Fruit fly (Drosophila melanogaster) whole organism, embryonic: ENCODE data around the gene TrpRS.

Experiments used
- CG10209 ChIP-seq: fragments of 200-800 bp; sonication (Bioruptor generic); optimal IDR thresholded peaks from 3 replicates; lab custom pipeline; 2017; ENCODE audit warnings: missing biosample characterization, mild to moderate bottlenecking, missing genetic modification characterization, missing genetic modification reagents
- CG10321 ChIP-seq: fragments of 200-800 bp; sonication (Bioruptor generic); IDR thresholded peaks from 2 replicates; pipeline ENCODE4 v1.3.6; 2022; ENCODE audit warnings: missing biosample characterization, missing genetic modification characterization
- CG10462 ChIP-seq: fragments of 200-800 bp; sonication (Bioruptor generic); optimal IDR thresholded peaks from 2 replicates; lab custom pipeline; 2016; ENCODE audit warnings: missing biosample characterization, missing genetic modification characterization
- CG11695 ChIP-seq: fragments of 200-800 bp; sonication (Bioruptor generic); IDR thresholded peaks from 3 replicates; pipeline ENCODE4 v1.3.6; 2022; ENCODE audit warnings: missing biosample characterization, missing genetic modification characterization
- CG12236 ChIP-seq: fragments of 200-800 bp; sonication (Bioruptor generic); optimal IDR thresholded peaks from 2 replicates; lab custom pipeline; 2016; ENCODE audit warnings: missing biosample characterization, missing genetic modification characterization
- CG1529 ChIP-seq: fragments of 200-800 bp; sonication (Bioruptor generic); optimal IDR thresholded peaks from 3 replicates; lab custom pipeline; 2018; ENCODE audit warnings: missing biosample characterization, missing genetic modification characterization
- CG16863 ChIP-seq: fragments of 200-800 bp; sonication (Bioruptor generic); optimal IDR thresholded peaks from 3 replicates; lab custom pipeline; 2016; ENCODE audit warnings: missing biosample characterization, missing genetic modification characterization
- CG17912 ChIP-seq: fragments of 200-800 bp; sonication (Bioruptor generic); optimal IDR thresholded peaks from 2 replicates; lab custom pipeline; 2018; ENCODE audit warnings: missing biosample characterization, mild to moderate bottlenecking, missing genetic modification characterization
- CG1792 ChIP-seq: fragments of 200-800 bp; sonication (Bioruptor generic); optimal IDR thresholded peaks from 2 replicates; lab custom pipeline; 2016; ENCODE audit warnings: missing biosample characterization, missing genetic modification characterization
- CG2202 ChIP-seq: fragments of 200-800 bp; sonication (Bioruptor generic); optimal IDR thresholded peaks from 2 replicates; lab custom pipeline; 2018; ENCODE audit warnings: missing biosample characterization, mild to moderate bottlenecking, missing genetic modification characterization
- CG33213 ChIP-seq: fragments of 200-800 bp; sonication (Bioruptor generic); optimal IDR thresholded peaks from 3 replicates; lab custom pipeline; 2016; ENCODE audit warnings: missing biosample characterization, missing genetic modification characterization
- CG3847 ChIP-seq: fragments of 200-800 bp; sonication (Bioruptor generic); IDR thresholded peaks from 2 replicates; pipeline ENCODE4 v1.3.6; 2022; ENCODE audit warnings: missing biosample characterization, missing genetic modification characterization
- CG4282 ChIP-seq: fragments of 200-800 bp; sonication (Bioruptor generic); optimal IDR thresholded peaks from 2 replicates; lab custom pipeline; 2016; ENCODE audit warnings: missing biosample characterization, missing genetic modification characterization
- CG7271 ChIP-seq: fragments of 200-800 bp; sonication (Bioruptor generic); optimal IDR thresholded peaks from 2 replicates; lab custom pipeline; 2018; ENCODE audit warnings: missing biosample characterization, mild to moderate bottlenecking, missing genetic modification characterization, moderate library complexity
- CG8359 ChIP-seq: fragments of 200-800 bp; sonication (Bioruptor generic); optimal IDR thresholded peaks from 2 replicates; lab custom pipeline; 2017; ENCODE audit warnings: missing biosample characterization, mild to moderate bottlenecking, missing genetic modification characterization, borderline replicate concordance
- CG9437 ChIP-seq: fragments of 200-800 bp; sonication (Bioruptor generic); optimal IDR thresholded peaks from 2 replicates; lab custom pipeline; 2018; ENCODE audit warnings: missing biosample characterization, mild to moderate bottlenecking, missing genetic modification characterization
- CG9797 ChIP-seq: fragments of 200-800 bp; sonication (Bioruptor generic); optimal IDR thresholded peaks from 3 replicates; lab custom pipeline; 2018; ENCODE audit warnings: missing biosample characterization, mild to moderate bottlenecking, missing genetic modification characterization
- CHES-1-like ChIP-seq: fragments of 200-800 bp; sonication (Bioruptor generic); optimal IDR thresholded peaks from 2 replicates; lab custom pipeline; 2016; ENCODE audit warnings: missing biosample characterization, missing genetic modification characterization
- CTCF ChIP-seq: fragments of 200-800 bp; sonication (Bioruptor generic); optimal IDR thresholded peaks from 2 replicates; lab custom pipeline; 2017; ENCODE audit warnings: missing biosample characterization, mild to moderate bottlenecking, missing genetic modification characterization, moderate library complexity
- Dfd ChIP-seq, 2 experiments: fragments of >200 bp; optimal IDR thresholded peaks; 2 replicates each; lab custom pipeline; 2017; ENCODE audit warnings: missing biosample characterization in 2 of 2, missing genetic modification characterization in 2 of 2
- Doc2 ChIP-seq: fragments of 200-800 bp; sonication (Bioruptor generic); IDR thresholded peaks from 2 replicates; pipeline ENCODE4 v1.3.6; 2022; ENCODE audit warnings: missing biosample characterization, missing genetic modification characterization
- E2f1 ChIP-seq: fragments of 200-800 bp; sonication (Bioruptor generic); IDR thresholded peaks from 2 replicates; pipeline ENCODE4 v1.3.6; 2022; ENCODE audit warnings: missing biosample characterization, missing genetic modification characterization
- HHEX ChIP-seq: fragments of 200-800 bp; sonication (Bioruptor generic); optimal IDR thresholded peaks from 3 replicates; lab custom pipeline; 2017; ENCODE audit warnings: missing biosample characterization, mild to moderate bottlenecking, missing genetic modification characterization, missing genetic modification reagents
- Hmx ChIP-seq: fragments of 200-800 bp; sonication (Bioruptor generic); optimal IDR thresholded peaks from 2 replicates; lab custom pipeline; 2016; ENCODE audit warnings: missing biosample characterization, missing genetic modification characterization
- Hr39 ChIP-seq: fragments of >200 bp; optimal IDR thresholded peaks from 2 replicates; lab custom pipeline; 2017
- NfI ChIP-seq: fragments of 200-800 bp; sonication (Bioruptor generic); optimal IDR thresholded peaks from 3 replicates; lab custom pipeline; 2018; ENCODE audit warnings: missing biosample characterization, mild to moderate bottlenecking, missing genetic modification characterization, moderate library complexity
- Scr ChIP-seq: fragments of 200-800 bp; sonication (Bioruptor generic); IDR thresholded peaks from 2 replicates; pipeline ENCODE4 v1.3.6; 2022; ENCODE audit warnings: missing biosample characterization, missing genetic modification characterization; ENCODE audit not compliant: partially characterized antibody
- Spps ChIP-seq: fragments of 200-800 bp; sonication (Bioruptor generic); optimal IDR thresholded peaks from 2 replicates; lab custom pipeline; 2018; ENCODE audit warnings: missing biosample characterization, mild to moderate bottlenecking, missing genetic modification characterization
- Ssrp ChIP-seq: fragments of 200-800 bp; sonication (Bioruptor generic); optimal IDR thresholded peaks from 2 replicates; lab custom pipeline; 2018; ENCODE audit warnings: missing biosample characterization, mild to moderate bottlenecking, missing genetic modification characterization, moderate library complexity
- Stat92E ChIP-seq, 3 experiments: fragments of >200 bp in 2 of 3; fragments of 200-800 bp in 1 of 3; sonication (Bioruptor generic) in 1 of 3; optimal IDR thresholded peaks; 2 replicates each; lab custom pipeline; 2017 to 2019; ENCODE audit warnings: missing biosample characterization in 3 of 3, missing genetic modification characterization in 3 of 3, mild to moderate bottlenecking in 1 of 3, moderate library complexity in 1 of 3
- al ChIP-seq: fragments of 200-800 bp; sonication (Bioruptor generic); IDR thresholded peaks from 2 replicates; pipeline ENCODE4 v1.3.6; 2022; ENCODE audit warnings: missing biosample characterization, missing genetic modification characterization
- chinmo ChIP-seq: fragments of 200-800 bp; sonication (Bioruptor generic); IDR thresholded peaks from 4 replicates; pipeline ENCODE4 v1.3.6; 2022; ENCODE audit warnings: missing biosample characterization, missing genetic modification characterization; ENCODE audit not compliant: partially characterized antibody
- dan ChIP-seq: fragments of 200-800 bp; sonication (Bioruptor generic); IDR thresholded peaks from 2 replicates; pipeline ENCODE4 v1.3.6; 2022; ENCODE audit warnings: missing biosample characterization, missing genetic modification characterization
- dimm ChIP-seq: fragments of 200-800 bp; sonication (Bioruptor generic); IDR thresholded peaks from 2 replicates; pipeline ENCODE4 v1.3.6; 2022; ENCODE audit warnings: missing biosample characterization, missing genetic modification characterization
- gt ChIP-seq: fragments of 200-800 bp; sonication (Bioruptor generic); IDR thresholded peaks from 2 replicates; pipeline ENCODE4 v1.3.6; 2022; ENCODE audit warnings: missing biosample characterization, missing genetic modification characterization
- ind ChIP-seq: fragments of 200-800 bp; sonication (Bioruptor generic); optimal IDR thresholded peaks from 3 replicates; lab custom pipeline; 2016; ENCODE audit warnings: missing biosample characterization, missing genetic modification characterization
- kni ChIP-seq: fragments of 200-800 bp; sonication (Bioruptor generic); optimal IDR thresholded peaks from 3 replicates; lab custom pipeline; 2017; ENCODE audit warnings: mild to moderate bottlenecking, missing biosample characterization, missing genetic modification reagents, missing genetic modification characterization
- lov ChIP-seq, 2 experiments: fragments of 200-800 bp in 1 of 2; fragments of >200 bp in 1 of 2; sonication (Bioruptor generic) in 1 of 2; IDR thresholded peaks in 1 of 2; optimal IDR thresholded peaks in 1 of 2; 2 replicates in 1 of 2; 3 replicates in 1 of 2; pipeline versions ENCODE4 v1.3.6 to Lab custom; 2017 to 2022; ENCODE audit warnings: missing biosample characterization in 1 of 2, missing genetic modification characterization in 1 of 2
- mld ChIP-seq: fragments of 200-800 bp; sonication (Bioruptor generic); IDR thresholded peaks from 3 replicates; pipeline ENCODE4 v1.3.6; 2022; ENCODE audit warnings: missing biosample characterization, missing genetic modification characterization; ENCODE audit not compliant: partially characterized antibody
- nmo ChIP-seq: fragments of 200-800 bp; sonication (Bioruptor generic); optimal IDR thresholded peaks from 2 replicates; lab custom pipeline; 2018; ENCODE audit warnings: missing biosample characterization, mild to moderate bottlenecking, missing genetic modification characterization, moderate library complexity
- pb ChIP-seq: fragments of 200-800 bp; sonication (Bioruptor generic); optimal IDR thresholded peaks from 3 replicates; lab custom pipeline; 2016; ENCODE audit warnings: missing biosample characterization, missing genetic modification characterization
- sd ChIP-seq: fragments of 200-800 bp; sonication (Bioruptor generic); optimal IDR thresholded peaks from 3 replicates; lab custom pipeline; 2018; ENCODE audit warnings: missing biosample characterization, mild to moderate bottlenecking, missing genetic modification characterization, moderate library complexity
- seq ChIP-seq: fragments of 200-800 bp; sonication (Bioruptor generic); IDR thresholded peaks from 2 replicates; pipeline ENCODE4 v1.3.6; 2022; ENCODE audit warnings: missing biosample characterization, missing genetic modification characterization
- sqz ChIP-seq: fragments of 200-800 bp; sonication (Bioruptor generic); optimal IDR thresholded peaks from 3 replicates; lab custom pipeline; 2018; ENCODE audit warnings: missing biosample characterization, mild to moderate bottlenecking, missing genetic modification characterization
- ssp ChIP-seq: fragments of 200-800 bp; sonication (Bioruptor generic); IDR thresholded peaks from 2 replicates; pipeline ENCODE4 v1.3.6; 2022; ENCODE audit warnings: missing biosample characterization, missing genetic modification characterization
- tio ChIP-seq: fragments of 200-800 bp; sonication (Bioruptor generic); optimal IDR thresholded peaks from 2 replicates; lab custom pipeline; 2017; ENCODE audit warnings: missing biosample characterization, missing genetic modification characterization, inconsistent platforms
- vfl ChIP-seq: fragments of 200-800 bp; sonication (Bioruptor generic); optimal IDR thresholded peaks from 2 replicates; lab custom pipeline; 2016; ENCODE audit warnings: missing biosample characterization, missing genetic modification characterization
- vvl ChIP-seq: fragments of 200-800 bp; sonication (Bioruptor generic); IDR thresholded peaks from 2 replicates; pipeline ENCODE4 v1.3.6; 2022; ENCODE audit warnings: missing biosample characterization, missing genetic modification characterization
- zen ChIP-seq: fragments of 200-800 bp; sonication (Bioruptor generic); optimal IDR thresholded peaks from 3 replicates; lab custom pipeline; 2018; ENCODE audit warnings: missing biosample characterization, mild to moderate bottlenecking, missing genetic modification characterization, moderate library complexity

TrpRS gene

DNA sequence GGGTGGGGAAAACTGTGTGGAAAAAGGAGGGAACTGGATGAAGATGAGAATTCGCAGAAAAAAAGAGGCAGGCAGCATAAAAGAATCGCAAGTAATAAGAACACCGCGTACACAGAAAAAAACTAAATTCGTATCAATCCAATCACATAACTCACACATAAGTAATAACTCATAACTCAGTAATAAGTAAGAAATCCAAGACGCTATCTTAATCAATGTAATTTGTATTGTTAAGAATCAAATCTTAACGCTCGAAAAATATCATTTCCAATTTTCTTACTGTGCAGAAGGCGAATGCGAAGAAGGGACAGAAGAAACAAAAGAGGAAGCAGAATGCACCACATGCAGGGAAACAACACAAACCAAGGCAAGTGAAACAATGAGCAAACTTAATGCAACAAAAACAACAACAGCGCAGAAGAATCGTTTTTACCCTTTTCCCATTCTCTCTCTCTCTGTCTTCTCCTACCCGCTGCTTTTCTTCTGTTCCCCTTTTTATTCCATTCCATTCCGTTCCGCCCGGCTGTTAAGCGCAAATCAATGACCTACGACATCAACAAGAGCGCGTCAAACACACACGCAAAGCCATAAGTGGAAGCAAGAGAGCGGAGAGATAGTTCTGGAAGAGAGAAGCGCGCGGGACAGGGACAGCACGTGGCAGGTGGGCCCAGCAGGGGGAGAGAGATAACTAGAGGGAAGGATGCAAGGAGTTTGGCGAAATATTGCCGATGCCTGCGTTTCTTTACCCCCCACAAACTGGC, 37.4 kb downstream of the TrpRS start (continued):
- 0 out of 2 replicates have a peak, but pooled peaks have one; percentile 23 for TF ChIP-seq al
- TF ChIP-seq gt (GFP tag; lab: Robert Waterston, UW), result no peak
- TF ChIP-seq kni (GFP tag; lab: Kevin White, UChicago), result peak; percentile 83
- TF ChIP-seq Doc2 (GFP tag; lab: Robert Waterston, UW), result no peak
- TF ChIP-seq CG7271 (tag; lab: Kevin White, UChicago), result no peak
- peak; percentile 76 for TF ChIP-seq tio (GFP tag; lab: Kevin White, UChicago)
- TF ChIP-seq CG33213 (GFP tag; lab: Kevin White, UChicago), result peak; percentile 60
- peak; percentile 70 for TF ChIP-seq HHEX (GFP tag; lab: Kevin White, UChicago)
- peak; percentile 58 for TF ChIP-seq pb (GFP tag; lab: Kevin White, UChicago)
- no peak for TF ChIP-seq lov (optimal IDR thresholded peaks at IDR 0.05; lab: Kevin White, UChicago)
- 0 out of 3 replicates have a peak, but pooled peaks have one; percentile 46 for TF ChIP-seq lov (GFP tag; IDR thresholded peaks at IDR 0.05; lab: Robert Waterston, UW)
- TF ChIP-seq vfl (GFP tag; lab: Kevin White, UChicago), result peak; percentile 15
- TF ChIP-seq sd (tag; lab: Kevin White, UChicago), result no peak
- peak; percentile 74 for TF ChIP-seq ind (GFP tag; lab: Kevin White, UChicago)
- TF ChIP-seq nmo (GFP tag; lab: Kevin White, UChicago), result peak; percentile 88
- TF ChIP-seq Hmx, result peak; percentile 26
- TF ChIP-seq CG10321 (GFP tag; lab: Robert Waterston, UW), result peak; percentile 66
- peak; percentile 42 for TF ChIP-seq ssp
- TF ChIP-seq mld (GFP tag; lab: Robert Waterston, UW), result no peak
- TF ChIP-seq Ssrp (tag; lab: Kevin White, UChicago), result peak; percentile 83
- TF ChIP-seq seq (GFP tag; lab: Robert Waterston, UW), result 0 out of 2 replicates have a peak, but pooled peaks have one; percentile 22
- TF ChIP-seq CG8359 (GFP tag; lab: Kevin White, UChicago), result peak; percentile 27
- TF ChIP-seq CG9797 (GFP tag; lab: Kevin White, UChicago), result no peak
- peak; percentile 55 for TF ChIP-seq NfI (GFP tag; lab: Kevin White, UChicago)
- peak; percentile 54 for TF ChIP-seq sqz
- peak; percentile 67 for TF ChIP-seq zen
- TF ChIP-seq CG2202 (tag; lab: Kevin White, UChicago), result peak; percentile 79
- TF ChIP-seq CG11695 (GFP tag; lab: Robert Waterston, UW), result peak; percentile 75; the same call in 2 of the 3 replicates
- 0 out of 2 replicates have a peak, but pooled peaks have one; percentile 33 for TF ChIP-seq CG3847 (GFP tag; lab: Robert Waterston, UW)
- peak; percentile 78 for TF ChIP-seq CHES-1-like (GFP tag; lab: Kevin White, UChicago)
- no peak for TF ChIP-seq Hr39 (lab: Kevin White, UChicago)
- peak; percentile 13 for TF ChIP-seq CG4282 (GFP tag; lab: Kevin White, UChicago)
- peak; percentile 77 for TF ChIP-seq CG16863
- peak; percentile 79 for TF ChIP-seq CG1792
- no peak for TF ChIP-seq dan (GFP tag; lab: Robert Waterston, UW)
- TF ChIP-seq chinmo (GFP tag; lab: Robert Waterston, UW), result 0 out of 4 replicates have a peak, but pooled peaks have one; percentile 68
- TF ChIP-seq CG1529 (GFP tag; lab: Kevin White, UChicago), result peak; percentile 65
- TF ChIP-seq CG9437 (GFP tag; lab: Kevin White, UChicago), result peak; percentile 65
- TF ChIP-seq dimm (GFP tag; lab: Robert Waterston, UW), result no peak
- peak in 1 of 3 experiments; percentile 25 for TF ChIP-seq Stat92E (GFP tag; optimal IDR thresholded peaks at IDR 0.05; lab: Kevin White, UChicago)
- TF ChIP-seq Dfd (GFP tag; optimal IDR thresholded peaks at IDR 0.05; lab: Kevin White, UChicago), result no peak
- no peak for TF ChIP-seq Scr (GFP tag; lab: Robert Waterston, UW)
- peak; percentile 80 for TF ChIP-seq CG12236
- no peak for TF ChIP-seq CG17912 (GFP tag; lab: Kevin White, UChicago)
- no peak for TF ChIP-seq CTCF (GFP tag; lab: Kevin White, UChicago)
- peak; percentile 69; the same call in 1 of the 2 replicates for TF ChIP-seq E2f1 (GFP tag; lab: Robert Waterston, UW)
- peak; percentile 51 for TF ChIP-seq CG10462 (GFP tag; lab: Kevin White, UChicago)
- TF ChIP-seq Spps (tag; lab: Kevin White, UChicago), result peak; percentile 64
- peak; percentile 85 for TF ChIP-seq vvl (GFP tag; lab: Robert Waterston, UW)
- TF ChIP-seq CG10209 (GFP tag; lab: Kevin White, UChicago), result peak; percentile 76
